Fruit fly (Drosophila melanogaster) whole organism, embryonic: ENCODE data around the gene CG15641.
A peak's percentile ranks its signal among the peaks of the same experiment; 100 is the strongest.

Experiments
- Ada2b ChIP-seq: fragments of 200-800 bp; sonication (Bioruptor generic); IDR thresholded peaks from 2 replicates; pipeline ENCODE4 v1.3.6; 2022; ENCODE audit warnings: missing biosample characterization, missing genetic modification characterization
- Adf1 ChIP-seq: fragments of 200-800 bp; sonication (Bioruptor generic); IDR thresholded peaks from 2 replicates; pipeline ENCODE4 v1.3.6; 2022; ENCODE audit warnings: missing biosample characterization, missing genetic modification characterization
- Asciz ChIP-seq: fragments of 200-800 bp; sonication (Bioruptor generic); optimal IDR thresholded peaks from 2 replicates; lab custom pipeline; 2017; ENCODE audit warnings: missing biosample characterization, mild to moderate bottlenecking, missing genetic modification characterization, missing genetic modification reagents
- Atf6 ChIP-seq: fragments of 200-800 bp; sonication (Bioruptor generic); IDR thresholded peaks from 2 replicates; pipeline ENCODE4 v1.3.6; 2022; ENCODE audit warnings: missing biosample characterization, missing genetic modification characterization
- Bteb2 ChIP-seq: fragments of 200-800 bp; sonication (Bioruptor generic); optimal IDR thresholded peaks from 2 replicates; lab custom pipeline; 2016; ENCODE audit warnings: missing biosample characterization, missing genetic modification characterization
- CG10366 ChIP-seq: fragments of 200-800 bp; sonication (Bioruptor generic); IDR thresholded peaks from 2 replicates; pipeline ENCODE4 v1.3.6; 2022; ENCODE audit warnings: missing biosample characterization, missing genetic modification characterization
- CG12155 ChIP-seq: fragments of 200-800 bp; sonication (Bioruptor generic); optimal IDR thresholded peaks from 3 replicates; lab custom pipeline; 2016; ENCODE audit warnings: missing biosample characterization, missing genetic modification characterization
- CG12236 ChIP-seq: fragments of 200-800 bp; sonication (Bioruptor generic); optimal IDR thresholded peaks from 2 replicates; lab custom pipeline; 2016; ENCODE audit warnings: missing biosample characterization, missing genetic modification characterization
- CG13287 ChIP-seq: fragments of 200-800 bp; sonication (Bioruptor generic); IDR thresholded peaks from 2 replicates; pipeline ENCODE4 v1.3.6; 2022; ENCODE audit warnings: missing biosample characterization, missing genetic modification characterization; ENCODE audit not compliant: partially characterized antibody
- CG13775 ChIP-seq: fragments of 200-800 bp; sonication (Bioruptor generic); optimal IDR thresholded peaks from 3 replicates; lab custom pipeline; 2017; ENCODE audit warnings: missing biosample characterization, mild to moderate bottlenecking, missing genetic modification characterization
- CG14050 ChIP-seq: fragments of 200-800 bp; sonication (Bioruptor generic); IDR thresholded peaks from 3 replicates; pipeline ENCODE4 v1.3.6; 2022; ENCODE audit warnings: missing biosample characterization, missing genetic modification characterization
- CG14710 ChIP-seq: fragments of 200-800 bp; sonication (Bioruptor generic); optimal IDR thresholded peaks from 3 replicates; lab custom pipeline; 2019; ENCODE audit warnings: missing biosample characterization, mild to moderate bottlenecking, missing genetic modification characterization, moderate library complexity
- CG2120 ChIP-seq: fragments of 200-800 bp; sonication (Bioruptor generic); optimal IDR thresholded peaks from 3 replicates; lab custom pipeline; 2016; ENCODE audit warnings: missing biosample characterization, missing genetic modification characterization
- CG2199 ChIP-seq: fragments of 200-800 bp; sonication (Bioruptor generic); IDR thresholded peaks from 3 replicates; pipeline ENCODE4 v1.3.6; 2022; ENCODE audit warnings: missing biosample characterization, missing genetic modification characterization
- CG30403 ChIP-seq: fragments of 200-800 bp; sonication (Bioruptor generic); optimal IDR thresholded peaks from 3 replicates; lab custom pipeline; 2016; ENCODE audit warnings: missing biosample characterization, missing genetic modification characterization
- CG32767 ChIP-seq: fragments of 200-800 bp; sonication (Bioruptor generic); IDR thresholded peaks from 2 replicates; pipeline ENCODE4 v1.3.6; 2022; ENCODE audit warnings: missing biosample characterization, missing genetic modification characterization
- CG43689 ChIP-seq: fragments of 200-800 bp; sonication (Bioruptor generic); IDR thresholded peaks from 2 replicates; pipeline ENCODE4 v1.3.6; 2022; ENCODE audit warnings: missing biosample characterization, missing genetic modification characterization
- CG4424 ChIP-seq: fragments of 200-800 bp; sonication (Bioruptor generic); optimal IDR thresholded peaks from 3 replicates; lab custom pipeline; 2016; ENCODE audit warnings: missing biosample characterization, missing genetic modification characterization
- CG4820 ChIP-seq: fragments of 200-800 bp; sonication (Bioruptor generic); optimal IDR thresholded peaks from 3 replicates; lab custom pipeline; 2016; ENCODE audit warnings: missing biosample characterization, missing genetic modification characterization
- CG7987 ChIP-seq: fragments of 200-800 bp; sonication (Bioruptor generic); optimal IDR thresholded peaks from 2 replicates; lab custom pipeline; 2018; ENCODE audit warnings: missing biosample characterization, mild to moderate bottlenecking, missing genetic modification characterization, moderate library complexity
- CG8290 ChIP-seq, 3 experiments: fragments of 200-800 bp; sonication (Bioruptor generic); optimal IDR thresholded peaks; 2 replicates each; lab custom pipeline; 2016 to 2019; ENCODE audit warnings: missing biosample characterization in 3 of 3, missing genetic modification characterization in 3 of 3, mild to moderate bottlenecking in 2 of 3, moderate library complexity in 1 of 3
- CG8478 ChIP-seq: fragments of >200 bp; optimal IDR thresholded peaks from 2 replicates; lab custom pipeline; 2018
- CG9437 ChIP-seq: fragments of 200-800 bp; sonication (Bioruptor generic); optimal IDR thresholded peaks from 2 replicates; lab custom pipeline; 2018; ENCODE audit warnings: missing biosample characterization, mild to moderate bottlenecking, missing genetic modification characterization
- Dad ChIP-seq: fragments of 200-800 bp; sonication (Bioruptor generic); optimal IDR thresholded peaks from 3 replicates; lab custom pipeline; 2016; ENCODE audit warnings: missing biosample characterization, missing genetic modification characterization
- Dek ChIP-seq: fragments of 200-800 bp; sonication (Bioruptor generic); optimal IDR thresholded peaks from 3 replicates; lab custom pipeline; 2019; ENCODE audit warnings: missing biosample characterization, mild to moderate bottlenecking, missing genetic modification characterization, moderate library complexity
- Dip2 ChIP-seq: fragments of 200-800 bp; sonication (Bioruptor generic); IDR thresholded peaks from 2 replicates; pipeline ENCODE4 v1.3.6; 2022; ENCODE audit warnings: missing biosample characterization, missing genetic modification characterization
- Gug ChIP-seq: fragments of 200-800 bp; sonication (Bioruptor generic); IDR thresholded peaks from 4 replicates; pipeline ENCODE4 v1.3.6; 2022; ENCODE audit warnings: missing biosample characterization, missing genetic modification characterization
- H15 ChIP-seq: fragments of 200-800 bp; sonication (Bioruptor generic); IDR thresholded peaks from 3 replicates; pipeline ENCODE4 v1.3.6; 2022; ENCODE audit warnings: missing biosample characterization, missing genetic modification characterization
- Hand ChIP-seq: fragments of 200-800 bp; sonication (Bioruptor generic); optimal IDR thresholded peaks from 2 replicates; lab custom pipeline; 2017; ENCODE audit warnings: mild to moderate bottlenecking, missing biosample characterization, missing genetic modification reagents, missing genetic modification characterization
- Hmr ChIP-seq: fragments of 200-800 bp; sonication (Bioruptor generic); optimal IDR thresholded peaks from 3 replicates; lab custom pipeline; 2017; ENCODE audit warnings: mild to moderate bottlenecking, missing biosample characterization, missing genetic modification reagents, missing genetic modification characterization
- Mad ChIP-seq: fragments of 200-800 bp; sonication (Bioruptor generic); optimal IDR thresholded peaks from 2 replicates; lab custom pipeline; 2016; ENCODE audit warnings: missing biosample characterization, missing genetic modification characterization
- Med ChIP-seq: fragments of 200-800 bp; sonication (Bioruptor generic); peaks from one replicate; lab custom pipeline; 2016; ENCODE audit warnings: missing biosample characterization, missing genetic modification characterization, mild to moderate bottlenecking, inconsistent platforms, moderate library complexity
- Meics ChIP-seq: fragments of 200-800 bp; sonication (Bioruptor generic); optimal IDR thresholded peaks from 2 replicates; lab custom pipeline; 2017; ENCODE audit warnings: missing biosample characterization, mild to moderate bottlenecking, missing genetic modification characterization
- PHDP ChIP-seq: fragments of 200-800 bp; sonication (Bioruptor generic); optimal IDR thresholded peaks from 3 replicates; lab custom pipeline; 2018; ENCODE audit warnings: missing biosample characterization, mild to moderate bottlenecking, missing genetic modification characterization, moderate library complexity
- Poxn ChIP-seq: fragments of 200-800 bp; sonication (Bioruptor generic); IDR thresholded peaks from 2 replicates; pipeline ENCODE4 v1.3.6; 2022; ENCODE audit warnings: missing biosample characterization, missing genetic modification characterization
- Sin3A ChIP-seq: fragments of >200 bp; optimal IDR thresholded peaks from 2 replicates; lab custom pipeline; 2018
- Vsx1 ChIP-seq: fragments of 200-800 bp; sonication (Bioruptor generic); optimal IDR thresholded peaks from 2 replicates; lab custom pipeline; 2017; ENCODE audit warnings: missing biosample characterization, mild to moderate bottlenecking, missing genetic modification characterization, missing genetic modification reagents
- ash1 ChIP-seq: fragments of 200-800 bp; sonication (Bioruptor generic); optimal IDR thresholded peaks from 2 replicates; lab custom pipeline; 2018; ENCODE audit warnings: missing biosample characterization, mild to moderate bottlenecking, missing genetic modification characterization
- corto ChIP-seq: fragments of 200-800 bp; sonication (Bioruptor generic); optimal IDR thresholded peaks from 2 replicates; lab custom pipeline; 2016; ENCODE audit warnings: missing biosample characterization, mild to moderate bottlenecking, missing genetic modification characterization, moderate library complexity
- croc ChIP-seq: fragments of 200-800 bp; sonication (Bioruptor generic); conservative IDR thresholded peaks from 3 replicates; pipeline ENCODE4 v1.3.6; 2022; ENCODE audit warnings: missing biosample characterization, missing genetic modification characterization
- emc ChIP-seq: fragments of 200-800 bp; sonication (Bioruptor generic); optimal IDR thresholded peaks from 2 replicates; lab custom pipeline; 2016; ENCODE audit warnings: missing biosample characterization, missing genetic modification characterization
- fd102C ChIP-seq: fragments of 200-800 bp; sonication (Bioruptor generic); optimal IDR thresholded peaks from 2 replicates; lab custom pipeline; 2018; ENCODE audit warnings: missing biosample characterization, mild to moderate bottlenecking, missing genetic modification characterization, moderate library complexity
- grau ChIP-seq: fragments of 200-800 bp; optimal IDR thresholded peaks from 3 replicates; lab custom pipeline; 2019; ENCODE audit warnings: missing biosample characterization, mild to moderate bottlenecking, missing genetic modification characterization, moderate library complexity
- h ChIP-seq: fragments of >200 bp; optimal IDR thresholded peaks from 2 replicates; lab custom pipeline; 2017
- mirr ChIP-seq: fragments of 200-800 bp; sonication (Bioruptor generic); optimal IDR thresholded peaks from 3 replicates; lab custom pipeline; 2018; ENCODE audit warnings: missing biosample characterization, mild to moderate bottlenecking, missing genetic modification characterization
- pho ChIP-seq: fragments of 200-800 bp; sonication (Bioruptor generic); optimal IDR thresholded peaks from 2 replicates; lab custom pipeline; 2016; ENCODE audit warnings: missing biosample characterization, missing genetic modification characterization
- row ChIP-seq: fragments of 200-800 bp; sonication (Bioruptor generic); IDR thresholded peaks from 3 replicates; pipeline ENCODE4 v1.3.6; 2022; ENCODE audit warnings: missing biosample characterization, missing genetic modification characterization
- scrt ChIP-seq: fragments of 200-800 bp; sonication (Bioruptor generic); optimal IDR thresholded peaks from 2 replicates; lab custom pipeline; 2018; ENCODE audit warnings: missing biosample characterization, mild to moderate bottlenecking, missing genetic modification characterization, moderate library complexity
- sens-2 ChIP-seq: fragments of 200-800 bp; sonication (Bioruptor generic); IDR thresholded peaks from 2 replicates; pipeline ENCODE4 v1.3.6; 2022; ENCODE audit warnings: missing biosample characterization, missing genetic modification characterization
- slp2 ChIP-seq: fragments of 200-800 bp; sonication (Bioruptor generic); optimal IDR thresholded peaks from 2 replicates; lab custom pipeline; 2016; ENCODE audit warnings: missing biosample characterization, missing genetic modification characterization
- stwl ChIP-seq: fragments of 200-800 bp; sonication (Bioruptor generic); optimal IDR thresholded peaks from 3 replicates; lab custom pipeline; 2018; ENCODE audit warnings: missing biosample characterization, mild to moderate bottlenecking, missing genetic modification characterization, moderate library complexity
- sug ChIP-seq: fragments of 200-800 bp; optimal IDR thresholded peaks from 2 replicates; lab custom pipeline; 2019; ENCODE audit warnings: missing biosample characterization, mild to moderate bottlenecking, missing genetic modification characterization, moderate library complexity
- zfh1 ChIP-seq: fragments of 200-800 bp; sonication (Bioruptor generic); IDR thresholded peaks from 3 replicates; pipeline ENCODE4 v1.3.6; 2022; ENCODE audit warnings: missing biosample characterization, missing genetic modification characterization

CG15641 gene

dm6 chrX:15475367-15475789 is 7.7 kb downstream of the CG15641 start, which contains the start of gene mh (continued):
- no peak for TF ChIP-seq zfh1
- TF ChIP-seq scrt (GFP tag; lab: Kevin White, UChicago): no peak
- TF ChIP-seq pho (GFP tag; lab: Kevin White, UChicago): no peak
- no peak for TF ChIP-seq ash1
- no peak for TF ChIP-seq Dek
- TF ChIP-seq CG12236 (GFP tag; lab: Kevin White, UChicago): no peak
- no peak for TF ChIP-seq croc (GFP tag; lab: Robert Waterston, UW)
- TF ChIP-seq CG8290 (GFP tag; optimal IDR thresholded peaks at IDR 0.05; lab: Kevin White, UChicago): no peak
- no peak for TF ChIP-seq CG8290 (tag; optimal IDR thresholded peaks at IDR 0.05; lab: Kevin White, UChicago)
- TF ChIP-seq CG43689: no peak
- no peak for TF ChIP-seq slp2 (GFP tag; lab: Kevin White, UChicago)
- TF ChIP-seq H15 (GFP tag; lab: Robert Waterston, UW): no peak
- TF ChIP-seq Bteb2 (GFP tag; lab: Kevin White, UChicago): no peak
- 0 out of 2 replicates have a peak, but pooled peaks have one; percentile 16 for TF ChIP-seq CG32767 (GFP tag; lab: Robert Waterston, UW)
- TF ChIP-seq mirr (GFP tag; lab: Kevin White, UChicago): no peak
- no peak for TF ChIP-seq CG14050 (GFP tag; lab: Robert Waterston, UW)
- TF ChIP-seq CG13287 (GFP tag; lab: Robert Waterston, UW): peak; percentile 73
- no peak; the same call in 3 of the 4 replicates for TF ChIP-seq Gug
- TF ChIP-seq PHDP (tag; lab: Kevin White, UChicago): no peak
- peak; percentile 15 for TF ChIP-seq CG12155 (GFP tag; lab: Kevin White, UChicago)
- TF ChIP-seq sug: no peak
- peak; percentile 69 for TF ChIP-seq Med (GFP tag; lab: Kevin White, UChicago)
- TF ChIP-seq CG8478 (lab: Kevin White, UChicago): no peak
- TF ChIP-seq Vsx1 (GFP tag; lab: Kevin White, UChicago): no peak
- TF ChIP-seq Poxn: no peak
- TF ChIP-seq emc (GFP tag; lab: Kevin White, UChicago): no peak
- TF ChIP-seq CG7987 (GFP tag; lab: Kevin White, UChicago): no peak
- TF ChIP-seq fd102C (GFP tag; lab: Kevin White, UChicago): no peak
- no peak for TF ChIP-seq Dip2 (GFP tag; lab: Robert Waterston, UW)
- no peak for TF ChIP-seq Hand (GFP tag; lab: Kevin White, UChicago)
- no peak for TF ChIP-seq Dad
- peak; percentile 30 for TF ChIP-seq CG14710 (tag; lab: Kevin White, UChicago)
- peak; percentile 55 for TF ChIP-seq grau
- peak; percentile 31 for TF ChIP-seq CG4424 (GFP tag; lab: Kevin White, UChicago)
- TF ChIP-seq CG30403: peak; percentile 52
- no peak for TF ChIP-seq Mad (GFP tag; lab: Kevin White, UChicago)
- no peak for TF ChIP-seq h (lab: Kevin White, UChicago)
- TF ChIP-seq CG13775 (GFP tag; lab: Kevin White, UChicago): peak; percentile 64
- TF ChIP-seq Adf1 (GFP tag; lab: Robert Waterston, UW): no peak
- TF ChIP-seq Ada2b (GFP tag; lab: Robert Waterston, UW): peak; percentile 48
- TF ChIP-seq Asciz (GFP tag; lab: Kevin White, UChicago): no peak
- no peak for TF ChIP-seq CG10366 (GFP tag; lab: Robert Waterston, UW)
- TF ChIP-seq Sin3A (lab: Kevin White, UChicago): peak; percentile 42
- TF ChIP-seq Atf6: no peak
- TF ChIP-seq sens-2: no peak
- peak; percentile 57 for TF ChIP-seq row (GFP tag; lab: Robert Waterston, UW)
- no peak for TF ChIP-seq CG4820
- peak; percentile 52 for TF ChIP-seq CG9437 (GFP tag; lab: Kevin White, UChicago)
- TF ChIP-seq stwl (tag; lab: Kevin White, UChicago): peak; percentile 38
- TF ChIP-seq corto (GFP tag; lab: Kevin White, UChicago): no peak
- peak; percentile 24 for TF ChIP-seq CG2120 (GFP tag; lab: Kevin White, UChicago)
- TF ChIP-seq CG2199 (GFP tag; lab: Robert Waterston, UW): no peak
- TF ChIP-seq Meics: no peak
- no peak for TF ChIP-seq Hmr (GFP tag; lab: Kevin White, UChicago)
